Worm (Caenorhabditis elegans): Measurements from ENCODE around the gene Y69A2AR.25.

- TF ChIP-seq dao-5 (tag; optimal IDR thresholded peaks at IDR 0.05) = no peak
- no peak for TF ChIP-seq him-1 (tag; optimal IDR thresholded peaks at IDR 0.05)
Observed at ce11 chrIV:2552855-2553254, 15.3 kb downstream of the Y69A2AR.25 start.
